Fruit fly (Drosophila melanogaster) whole organism, prepupa: ENCODE data around the gene HINT1.

Experiments used
- Blimp-1 ChIP-seq: fragments of 200-800 bp; sonication (Bioruptor generic); optimal IDR thresholded peaks from 3 replicates; lab custom pipeline; 2017; ENCODE audit warnings: missing biosample characterization, missing genetic modification characterization, mild to moderate bottlenecking, moderate library complexity, missing genetic modification reagents
- CG10669 ChIP-seq: fragments of 200-800 bp; sonication (Bioruptor generic); optimal IDR thresholded peaks from 3 replicates; lab custom pipeline; 2018; ENCODE audit warnings: missing biosample characterization, mild to moderate bottlenecking, missing genetic modification characterization, moderate library complexity
- CG11294 ChIP-seq: fragments of 200-800 bp; sonication (Bioruptor generic); IDR thresholded peaks from 2 replicates; pipeline ENCODE4 v1.3.6; 2022; ENCODE audit warnings: missing biosample characterization, missing genetic modification characterization
- CG11762 ChIP-seq: fragments of 200-800 bp; sonication (Bioruptor generic); optimal IDR thresholded peaks from 3 replicates; lab custom pipeline; 2016; ENCODE audit warnings: missing biosample characterization, missing genetic modification characterization; ENCODE audit not compliant: insufficient read depth
- CG11902 ChIP-seq: fragments of 200-800 bp; sonication (Bioruptor generic); optimal IDR thresholded peaks from 3 replicates; lab custom pipeline; 2016; ENCODE audit warnings: missing biosample characterization, missing genetic modification characterization
- CG15336 ChIP-seq: fragments of 200-800 bp; sonication (Bioruptor generic); IDR thresholded peaks from 2 replicates; pipeline ENCODE4 v1.3.6; 2022; ENCODE audit warnings: missing biosample characterization, missing genetic modification characterization
- CG1621 ChIP-seq: fragments of 200-800 bp; sonication (Bioruptor generic); optimal IDR thresholded peaks from 3 replicates; lab custom pipeline; 2018; ENCODE audit warnings: missing biosample characterization, mild to moderate bottlenecking, missing genetic modification characterization
- CG16779 ChIP-seq: fragments of 200-800 bp; sonication (Bioruptor generic); optimal IDR thresholded peaks from 3 replicates; lab custom pipeline; 2017; ENCODE audit warnings: missing biosample characterization, mild to moderate bottlenecking, missing genetic modification characterization
- CG3032 ChIP-seq: fragments of 200-800 bp; optimal IDR thresholded peaks from 2 replicates; lab custom pipeline; 2019; ENCODE audit warnings: missing biosample characterization, mild to moderate bottlenecking, missing genetic modification characterization, moderate library complexity
- CG31627 ChIP-seq: fragments of 200-800 bp; sonication (Bioruptor generic); optimal IDR thresholded peaks from 3 replicates; lab custom pipeline; 2016; ENCODE audit warnings: missing biosample characterization, missing genetic modification characterization
- CG32006 ChIP-seq: fragments of 200-800 bp; sonication (Bioruptor generic); optimal IDR thresholded peaks from 3 replicates; lab custom pipeline; 2017; ENCODE audit warnings: missing biosample characterization, mild to moderate bottlenecking, missing genetic modification characterization
- CG34406 ChIP-seq: fragments of 200-800 bp; sonication (Bioruptor generic); optimal IDR thresholded peaks from 3 replicates; lab custom pipeline; 2016; ENCODE audit warnings: missing biosample characterization, missing genetic modification characterization
- CG3919 ChIP-seq: fragments of 200-800 bp; sonication (Bioruptor generic); optimal IDR thresholded peaks from 3 replicates; lab custom pipeline; 2016; ENCODE audit warnings: missing biosample characterization, missing genetic modification characterization
- CG4318 ChIP-seq: fragments of 200-800 bp; sonication (Bioruptor generic); optimal IDR thresholded peaks from 3 replicates; lab custom pipeline; 2017; ENCODE audit warnings: missing biosample characterization, mild to moderate bottlenecking, missing genetic modification characterization
- CG6163 ChIP-seq: fragments of 200-800 bp; sonication (Bioruptor generic); IDR thresholded peaks from 3 replicates; pipeline ENCODE4 v1.3.6; 2022; ENCODE audit warnings: missing biosample characterization, missing genetic modification characterization
- CG6792 ChIP-seq: fragments of 200-800 bp; sonication (Bioruptor generic); optimal IDR thresholded peaks from 3 replicates; lab custom pipeline; 2016; ENCODE audit warnings: missing biosample characterization, missing genetic modification characterization
- CG6808 ChIP-seq: fragments of 200-800 bp; sonication (Bioruptor generic); optimal IDR thresholded peaks from 3 replicates; lab custom pipeline; 2017; ENCODE audit warnings: missing biosample characterization, missing genetic modification characterization, mild to moderate bottlenecking, moderate library complexity, missing genetic modification reagents
- CG6854 ChIP-seq: fragments of 200-800 bp; sonication (Bioruptor generic); optimal IDR thresholded peaks from 2 replicates; lab custom pipeline; 2017; ENCODE audit warnings: missing biosample characterization, mild to moderate bottlenecking, missing genetic modification characterization
- CG7368 ChIP-seq: fragments of 200-800 bp; sonication (Bioruptor generic); optimal IDR thresholded peaks from 3 replicates; lab custom pipeline; 2016; ENCODE audit warnings: missing biosample characterization, missing genetic modification characterization
- CG8319 ChIP-seq: fragments of 200-800 bp; sonication (Bioruptor generic); optimal IDR thresholded peaks from 3 replicates; lab custom pipeline; 2016; ENCODE audit warnings: missing biosample characterization, missing genetic modification characterization
- CG8632 ChIP-seq: fragments of 200-800 bp; sonication (Bioruptor generic); optimal IDR thresholded peaks from 3 replicates; lab custom pipeline; 2016; ENCODE audit warnings: missing biosample characterization, missing genetic modification characterization
- Eip75B ChIP-seq: fragments of 200-800 bp; sonication (Bioruptor generic); optimal IDR thresholded peaks from 3 replicates; lab custom pipeline; 2016; ENCODE audit warnings: missing biosample characterization, missing genetic modification characterization
- Eip78C ChIP-seq: fragments of 200-800 bp; sonication (Bioruptor generic); peaks from one replicate; lab custom pipeline; 2016; ENCODE audit warnings: missing biosample characterization, missing genetic modification characterization
- Eip93F ChIP-seq: fragments of 200-800 bp; sonication (Bioruptor generic); optimal IDR thresholded peaks from 2 replicates; lab custom pipeline; 2016; ENCODE audit warnings: missing biosample characterization, mild to moderate bottlenecking, missing genetic modification characterization
- Ets21C ChIP-seq: fragments of 200-800 bp; sonication (Bioruptor generic); optimal IDR thresholded peaks from 3 replicates; lab custom pipeline; 2016; ENCODE audit warnings: missing biosample characterization, missing genetic modification characterization
- Ets96B ChIP-seq: fragments of 200-800 bp; optimal IDR thresholded peaks from 2 replicates; lab custom pipeline; 2019; ENCODE audit warnings: missing biosample characterization, mild to moderate bottlenecking, missing genetic modification characterization, moderate library complexity
- Gug ChIP-seq: fragments of 200-800 bp; sonication (Bioruptor generic); IDR thresholded peaks from 2 replicates; pipeline ENCODE4 v1.3.6; 2022; ENCODE audit warnings: missing biosample characterization, missing genetic modification characterization
- Hr38 ChIP-seq: sonication (Bioruptor generic); optimal IDR thresholded peaks from 2 replicates; lab custom pipeline; 2016; ENCODE audit warnings: missing biosample characterization, missing genetic modification characterization
- Hr39 ChIP-seq: fragments of 200-800 bp; sonication (Bioruptor generic); optimal IDR thresholded peaks from 2 replicates; lab custom pipeline; 2016; ENCODE audit warnings: missing biosample characterization, missing genetic modification characterization
- Hr4 ChIP-seq: fragments of 200-800 bp; sonication (Bioruptor generic); optimal IDR thresholded peaks from 3 replicates; lab custom pipeline; 2016; ENCODE audit warnings: missing biosample characterization, missing genetic modification characterization
- Lpt ChIP-seq: fragments of 200-800 bp; sonication (Bioruptor generic); optimal IDR thresholded peaks from 3 replicates; lab custom pipeline; 2016; ENCODE audit warnings: missing biosample characterization, missing genetic modification characterization
- Met ChIP-seq: fragments of 200-800 bp; sonication (Bioruptor generic); optimal IDR thresholded peaks from 3 replicates; lab custom pipeline; 2016; ENCODE audit warnings: missing biosample characterization, missing genetic modification characterization
- OdsH ChIP-seq: fragments of 200-800 bp; sonication (Bioruptor generic); optimal IDR thresholded peaks from 3 replicates; lab custom pipeline; 2016; ENCODE audit warnings: missing biosample characterization, missing genetic modification characterization
- Smox ChIP-seq: fragments of 200-800 bp; sonication (Bioruptor generic); optimal IDR thresholded peaks from 3 replicates; lab custom pipeline; 2016; ENCODE audit warnings: missing biosample characterization, missing genetic modification characterization
- Sox102F ChIP-seq: fragments of 200-800 bp; sonication (Bioruptor generic); optimal IDR thresholded peaks from 2 replicates; lab custom pipeline; 2016; ENCODE audit warnings: missing biosample characterization, mild to moderate bottlenecking, missing genetic modification characterization
- Sox14 ChIP-seq: fragments of 200-800 bp; sonication (Bioruptor generic); optimal IDR thresholded peaks from 3 replicates; lab custom pipeline; 2016; ENCODE audit warnings: missing biosample characterization, missing genetic modification characterization
- achi ChIP-seq: fragments of 200-800 bp; sonication (Bioruptor generic); optimal IDR thresholded peaks from 3 replicates; lab custom pipeline; 2016; ENCODE audit warnings: missing biosample characterization, missing genetic modification characterization
- acj6 ChIP-seq: fragments of 200-800 bp; sonication (Bioruptor generic); optimal IDR thresholded peaks from 3 replicates; lab custom pipeline; 2016; ENCODE audit warnings: missing biosample characterization, missing genetic modification characterization
- dac ChIP-seq: fragments of 200-800 bp; sonication (Bioruptor generic); optimal IDR thresholded peaks from 2 replicates; lab custom pipeline; 2017; ENCODE audit warnings: missing biosample characterization, mild to moderate bottlenecking, missing genetic modification characterization
- eg ChIP-seq: fragments of 200-800 bp; sonication (Bioruptor generic); IDR thresholded peaks from 3 replicates; pipeline ENCODE4 v1.3.6; 2022; ENCODE audit warnings: missing biosample characterization, missing genetic modification characterization
- esn ChIP-seq: fragments of 200-800 bp; sonication (Bioruptor generic); optimal IDR thresholded peaks from 2 replicates; lab custom pipeline; 2016; ENCODE audit warnings: missing biosample characterization, mild to moderate bottlenecking, missing genetic modification characterization, moderate library complexity
- fd59A ChIP-seq: fragments of 200-800 bp; sonication (Bioruptor generic); optimal IDR thresholded peaks from 2 replicates; lab custom pipeline; 2017; ENCODE audit warnings: missing biosample characterization, mild to moderate bottlenecking, missing genetic modification characterization, missing genetic modification reagents
- lz ChIP-seq: fragments of 200-800 bp; sonication (Bioruptor generic); optimal IDR thresholded peaks from 3 replicates; lab custom pipeline; 2016; ENCODE audit warnings: missing biosample characterization, missing genetic modification characterization
- net ChIP-seq: fragments of 200-800 bp; sonication (Bioruptor generic); optimal IDR thresholded peaks from 3 replicates; lab custom pipeline; 2016; ENCODE audit warnings: missing biosample characterization, missing genetic modification characterization
- pdm3 ChIP-seq: fragments of 200-800 bp; sonication (Bioruptor generic); optimal IDR thresholded peaks from 3 replicates; lab custom pipeline; 2016; ENCODE audit warnings: missing biosample characterization, missing genetic modification characterization
- spab ChIP-seq: fragments of 200-800 bp; sonication (Bioruptor generic); optimal IDR thresholded peaks from 2 replicates; lab custom pipeline; 2017; ENCODE audit warnings: missing biosample characterization, mild to moderate bottlenecking, missing genetic modification characterization, missing genetic modification reagents
- svp ChIP-seq: fragments of 200-800 bp; sonication (Bioruptor generic); peaks from one replicate; lab custom pipeline; 2016; ENCODE audit warnings: missing biosample characterization, missing genetic modification characterization
- topi ChIP-seq: fragments of 200-800 bp; sonication (Bioruptor generic); optimal IDR thresholded peaks from 3 replicates; lab custom pipeline; 2016; ENCODE audit warnings: missing biosample characterization, missing genetic modification characterization
- vri ChIP-seq: fragments of 200-800 bp; sonication (Bioruptor generic); optimal IDR thresholded peaks from 3 replicates; lab custom pipeline; 2016; ENCODE audit warnings: missing biosample characterization, mild to moderate bottlenecking, missing genetic modification characterization

HINT1 gene

DNA sequence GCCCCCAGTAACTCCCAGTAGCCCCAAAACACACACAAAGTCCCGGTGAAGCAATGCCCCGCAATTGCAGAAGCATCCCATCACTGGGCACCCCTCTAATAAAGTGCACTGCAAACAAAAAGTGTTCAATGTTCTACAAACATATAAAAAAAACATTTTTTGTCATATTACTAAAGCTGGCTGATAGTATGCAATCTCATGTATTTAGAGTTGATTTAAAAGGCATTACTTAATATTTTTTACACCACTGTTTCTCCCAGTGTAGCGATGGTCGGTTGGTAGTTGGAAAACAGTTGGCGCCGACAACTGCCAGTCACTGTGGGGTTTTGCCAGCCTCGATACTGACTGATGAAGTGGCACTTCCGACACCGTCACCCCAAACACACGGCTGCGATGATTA is 49.6 kb upstream of the HINT1 start:
- TF ChIP-seq svp (GFP tag; lab: Kevin White, UChicago): peak; percentile 48
- TF ChIP-seq CG4318 (GFP tag; lab: Kevin White, UChicago): no peak
- TF ChIP-seq CG10669 (GFP tag; lab: Kevin White, UChicago): no peak
- TF ChIP-seq CG31627: no peak
- TF ChIP-seq Met (GFP tag; lab: Kevin White, UChicago): no peak
- no peak for TF ChIP-seq Smox
- TF ChIP-seq acj6 (GFP tag; lab: Kevin White, UChicago): no peak
- TF ChIP-seq esn: no peak
- TF ChIP-seq CG15336: peak; percentile 32; the same call in 1 of the 2 replicates
- TF ChIP-seq CG6163: 0 out of 3 replicates have a peak, but pooled peaks have one; percentile 18
- no peak for TF ChIP-seq CG11902 (GFP tag; lab: Kevin White, UChicago)
- no peak for TF ChIP-seq topi
- no peak for TF ChIP-seq Eip75B
- TF ChIP-seq Ets21C (GFP tag; lab: Kevin White, UChicago): peak; percentile 4
- TF ChIP-seq Hr39 (GFP tag; lab: Kevin White, UChicago): no peak
- no peak for TF ChIP-seq Gug (GFP tag; lab: Robert Waterston, UW)
- TF ChIP-seq Lpt (GFP tag; lab: Kevin White, UChicago): no peak
- TF ChIP-seq spab (GFP tag; lab: Kevin White, UChicago): no peak
- peak; percentile 41 for TF ChIP-seq Eip78C (GFP tag; lab: Kevin White, UChicago)
- TF ChIP-seq Sox102F (GFP tag; lab: Kevin White, UChicago): no peak
- TF ChIP-seq pdm3 (GFP tag; lab: Kevin White, UChicago): peak; percentile 2
- TF ChIP-seq vri (GFP tag; lab: Kevin White, UChicago): no peak
- TF ChIP-seq eg (GFP tag; lab: Robert Waterston, UW): no peak
- no peak for TF ChIP-seq Sox14 (GFP tag; lab: Kevin White, UChicago)
- peak; percentile 1 for TF ChIP-seq net
- TF ChIP-seq CG6808 (GFP tag; lab: Kevin White, UChicago): no peak
- TF ChIP-seq lz (GFP tag; lab: Kevin White, UChicago): peak; percentile 2
- TF ChIP-seq OdsH (GFP tag; lab: Kevin White, UChicago): peak; percentile 14

- TF ChIP-seq vri (GFP tag; lab: Kevin White, UChicago) (no peak), CG1621 (tag; lab: Kevin White, UChicago) (no peak), Ets96B (tag; lab: Kevin White, UChicago) (no peak), Hr39 (GFP tag; lab: Kevin White, UChicago) (no peak), fd59A (GFP tag; lab: Kevin White, UChicago) (peak; percentile 4), CG16779 (tag; lab: Kevin White, UChicago) (no peak), CG3919 (GFP tag; lab: Kevin White, UChicago) (no peak), Blimp-1 (GFP tag; lab: Kevin White, UChicago) (no peak), CG11294 (GFP tag; lab: Robert Waterston, UW) (no peak), Eip78C (GFP tag; lab: Kevin White, UChicago) (peak; percentile 40), CG11902 (GFP tag; lab: Kevin White, UChicago) (no peak), Sox102F (GFP tag; lab: Kevin White, UChicago) (no peak), CG8319 (GFP tag; lab: Kevin White, UChicago) (no peak), topi (no peak), Sox14 (GFP tag; lab: Kevin White, UChicago) (no peak), Met (GFP tag; lab: Kevin White, UChicago) (no peak), CG10669 (GFP tag; lab: Kevin White, UChicago) (no peak), CG11762 (GFP tag; lab: Kevin White, UChicago) (no peak), Hr38 (GFP tag; lab: Kevin White, UChicago) (no peak), svp (GFP tag; lab: Kevin White, UChicago) (peak; percentile 65), CG4318 (GFP tag; lab: Kevin White, UChicago) (no peak), Gug (GFP tag; lab: Robert Waterston, UW) (no peak), CG7368 (GFP tag; lab: Kevin White, UChicago) (no peak), Hr4 (GFP tag; lab: Kevin White, UChicago) (peak; percentile 3), CG3032 (no peak), Ets21C (GFP tag; lab: Kevin White, UChicago) (no peak), eg (GFP tag; lab: Robert Waterston, UW) (0 out of 3 replicates have a peak, but pooled peaks have one; percentile 21), CG6163 (0 out of 3 replicates have a peak, but pooled peaks have one; percentile 22), CG34406 (GFP tag; lab: Kevin White, UChicago) (no peak), Eip93F (GFP tag; lab: Kevin White, UChicago) (no peak), CG6792 (GFP tag; lab: Kevin White, UChicago) (no peak), CG32006 (GFP tag; lab: Kevin White, UChicago) (no peak), dac (GFP tag; lab: Kevin White, UChicago) (no peak), achi (GFP tag; lab: Kevin White, UChicago) (no peak), CG6854 (GFP tag; lab: Kevin White, UChicago) (no peak), CG8632 (no peak), Smox (no peak)
These were observed 48.6 kb upstream of the HINT1 start for dm6 chr2L:2721317-2721716.
